Fruit fly (Drosophila melanogaster): Measurements from ENCODE around the gene CG3842.

The CG3842 gene

dm6 chrX:6366357-6366691, 28.8 kb downstream of the CG3842 start (continued):
- TF ChIP-seq oc (tag; optimal IDR thresholded peaks at IDR 0.05) (peak; percentile 76), bigmax (GFP tag; optimal IDR thresholded peaks at IDR 0.05) (no peak), ato (GFP tag; IDR thresholded peaks at IDR 0.05; ENCODE audit: partially characterized antibody) (no peak), CG32767 (GFP tag; IDR thresholded peaks at IDR 0.05) (peak; percentile 82), corto (GFP tag; optimal IDR thresholded peaks at IDR 0.05) (peak; percentile 61), aop (GFP tag; IDR thresholded peaks at IDR 0.05) (peak; percentile 69), CG18476 (GFP tag; optimal IDR thresholded peaks at IDR 0.05) (peak; percentile 44), Antp (GFP tag; optimal IDR thresholded peaks at IDR 0.05) (peak; percentile 89), CG15011 (GFP tag; optimal IDR thresholded peaks at IDR 0.05) (peak; percentile 70), NFAT (GFP tag; IDR thresholded peaks at IDR 0.05) (peak; percentile 95), Bdp1 (GFP tag; optimal IDR thresholded peaks at IDR 0.05) (peak; percentile 59), ap (GFP tag; IDR thresholded peaks at IDR 0.05) (peak; percentile 81), Mrtf (GFP tag; IDR thresholded peaks at IDR 0.05) (peak; percentile 88), YL-1 (GFP tag; optimal IDR thresholded peaks at IDR 0.05) (peak; percentile 14), hth (optimal IDR thresholded peaks at IDR 0.05) (no peak), stwl (tag; optimal IDR thresholded peaks at IDR 0.05) (no peak), Chrac-16 (GFP tag; optimal IDR thresholded peaks at IDR 0.05) (peak; percentile 77), crol (GFP tag; IDR thresholded peaks at IDR 0.05) (no peak), vvl (GFP tag; IDR thresholded peaks at IDR 0.05) (peak; percentile 95), ro (GFP tag; IDR thresholded peaks at IDR 0.05) (peak; percentile 36; the same call in 1 of the 2 replicates), CG11093 (GFP tag; IDR thresholded peaks at IDR 0.05) (peak; percentile 80; the same call in 2 of the 3 replicates), ERR (GFP tag; optimal IDR thresholded peaks at IDR 0.05) (peak; percentile 85), CG1024 (GFP tag; IDR thresholded peaks at IDR 0.05) (peak; percentile 78), CG8478 (optimal IDR thresholded peaks at IDR 0.05) (no peak), CG18619 (GFP tag; optimal IDR thresholded peaks at IDR 0.05) (peak; percentile 82), CG14860 (GFP tag; IDR thresholded peaks at IDR 0.05; ENCODE audit: partially characterized antibody) (no peak), CG33557 (GFP tag; optimal IDR thresholded peaks at IDR 0.05) (peak; percentile 7), CoRest (tag; optimal IDR thresholded peaks at IDR 0.05) (peak; percentile 83), CG3995 (GFP tag; optimal IDR thresholded peaks at IDR 0.05) (peak; percentile 47), CG16815 (GFP tag; optimal IDR thresholded peaks at IDR 0.05) (peak; percentile 71), CG4730 (GFP tag; IDR thresholded peaks at IDR 0.05) (peak; percentile 84), CG3847 (GFP tag; IDR thresholded peaks at IDR 0.05) (peak; percentile 88), CG5180 (GFP tag; optimal IDR thresholded peaks at IDR 0.05) (peak; percentile 50), MESR4 (GFP tag; optimal IDR thresholded peaks at IDR 0.05) (no peak), CG11247 (GFP tag; IDR thresholded peaks at IDR 0.05) (peak; percentile 88), CG42726 (GFP tag; IDR thresholded peaks at IDR 0.05; ENCODE audit: partially characterized antibody) (no peak), dan (GFP tag; IDR thresholded peaks at IDR 0.05) (no peak), CG3163 (GFP tag; optimal IDR thresholded peaks at IDR 0.05) (peak; percentile 66), Vsx1 (GFP tag; optimal IDR thresholded peaks at IDR 0.05) (peak; percentile 42), Mes4 (GFP tag; optimal IDR thresholded peaks at IDR 0.05) (peak; percentile 68), MBD-R2 (GFP tag; IDR thresholded peaks at IDR 0.05) (peak; percentile 76; the same call in 1 of the 2 replicates), Lpt (GFP tag; optimal IDR thresholded peaks at IDR 0.05) (no peak), CG4707 (GFP tag; optimal IDR thresholded peaks at IDR 0.05) (peak; percentile 42), CG8290 (GFP tag; optimal IDR thresholded peaks at IDR 0.05) (no peak), CG8290 (tag; optimal IDR thresholded peaks at IDR 0.05) (peak in 1 of 2 experiments; percentile 98), CG31441 (GFP tag; IDR thresholded peaks at IDR 0.05) (peak; percentile 55), Bgb (GFP tag; IDR thresholded peaks at IDR 0.05; ENCODE audit: partially characterized antibody) (no peak), Blimp-1 (GFP tag; optimal IDR thresholded peaks at IDR 0.05) (peak; percentile 64), CG4360 (GFP tag; IDR thresholded peaks at IDR 0.05) (no peak), Lhr (GFP tag; optimal IDR thresholded peaks at IDR 0.05) (no peak), ttk (GFP tag; IDR thresholded peaks at IDR 0.05) (peak; percentile 89), hkb (optimal IDR thresholded peaks at IDR 0.05) (no peak), hkb (GFP tag; IDR thresholded peaks at IDR 0.05) (peak; percentile 89)

All from whole organism, embryonic.